Worm (Caenorhabditis elegans): Measurements from ENCODE around the gene ceph-41.

DNA sequence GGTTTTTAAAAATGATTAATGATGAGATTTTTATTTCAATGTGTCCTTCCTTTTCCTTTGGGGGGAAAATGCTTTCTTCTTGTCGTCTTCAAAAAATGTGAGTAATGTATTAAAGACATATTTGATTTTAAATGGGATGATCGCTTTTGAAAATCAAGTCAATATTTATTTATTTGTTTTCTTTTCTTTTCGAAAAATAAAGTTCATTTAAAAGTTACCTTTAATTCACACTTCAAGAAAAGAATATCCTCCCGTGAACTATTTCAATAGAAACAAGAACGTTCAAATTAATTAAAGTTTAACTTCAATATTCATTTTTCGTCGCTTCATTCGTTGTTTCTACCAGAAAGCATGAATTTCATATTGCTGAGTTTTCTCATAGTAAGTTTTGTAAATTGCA lies 11.5 kb upstream of the ceph-41 start, which contains the start of gene irld-8:
- TF ChIP-seq aly-2 (tag; optimal IDR thresholded peaks at IDR 0.05) (no peak), sptf-1 (tag; optimal IDR thresholded peaks at IDR 0.05) (no peak)

All from whole organism, L1 larva.